Fruit fly (Drosophila melanogaster) whole organism, embryonic: ENCODE measurements around the gene MED15.
A peak's percentile ranks its signal among the peaks of the same experiment; 100 is the strongest.

Experiments
- Atf3 ChIP-seq: fragments of 200-800 bp; sonication (Bioruptor generic); optimal IDR thresholded peaks from 3 replicates; lab custom pipeline; 2016; ENCODE audit warnings: missing biosample characterization, missing genetic modification characterization
- CG10431 ChIP-seq: fragments of 200-800 bp; sonication (Bioruptor generic); optimal IDR thresholded peaks from 3 replicates; lab custom pipeline; 2018; ENCODE audit warnings: missing biosample characterization, mild to moderate bottlenecking, missing genetic modification characterization
- CG11696 ChIP-seq: fragments of 200-800 bp; sonication (Bioruptor generic); IDR thresholded peaks from 2 replicates; pipeline ENCODE4 v1.3.6; 2022; ENCODE audit warnings: missing biosample characterization, missing genetic modification characterization
- CG12299 ChIP-seq: fragments of 200-800 bp; sonication (Bioruptor generic); optimal IDR thresholded peaks from 2 replicates; lab custom pipeline; 2018; ENCODE audit warnings: missing biosample characterization, mild to moderate bottlenecking, missing genetic modification characterization
- CG12942 ChIP-seq: fragments of 200-800 bp; sonication (Bioruptor generic); optimal IDR thresholded peaks from 3 replicates; lab custom pipeline; 2016; ENCODE audit warnings: missing biosample characterization, missing genetic modification characterization
- CG13287 ChIP-seq: fragments of 200-800 bp; sonication (Bioruptor generic); IDR thresholded peaks from 2 replicates; pipeline ENCODE4 v1.3.6; 2022; ENCODE audit warnings: missing biosample characterization, missing genetic modification characterization; ENCODE audit not compliant: partially characterized antibody
- CG13296 ChIP-seq: fragments of 200-800 bp; sonication (Bioruptor generic); optimal IDR thresholded peaks from 3 replicates; lab custom pipeline; 2018; ENCODE audit warnings: missing biosample characterization, mild to moderate bottlenecking, missing genetic modification characterization
- CG13775 ChIP-seq: fragments of 200-800 bp; sonication (Bioruptor generic); optimal IDR thresholded peaks from 3 replicates; lab custom pipeline; 2017; ENCODE audit warnings: missing biosample characterization, mild to moderate bottlenecking, missing genetic modification characterization
- CG13894 ChIP-seq: fragments of 200-800 bp; sonication (Bioruptor generic); optimal IDR thresholded peaks from 3 replicates; lab custom pipeline; 2018; ENCODE audit warnings: missing biosample characterization, mild to moderate bottlenecking, missing genetic modification characterization, moderate library complexity
- CG14860 ChIP-seq: fragments of 200-800 bp; sonication (Bioruptor generic); IDR thresholded peaks from 3 replicates; pipeline ENCODE4 v1.3.6; 2022; ENCODE audit warnings: missing biosample characterization, missing genetic modification characterization; ENCODE audit not compliant: partially characterized antibody
- CG17359 ChIP-seq: fragments of 200-800 bp; sonication (Bioruptor generic); optimal IDR thresholded peaks from 3 replicates; lab custom pipeline; 2018; ENCODE audit warnings: missing biosample characterization, mild to moderate bottlenecking, missing genetic modification characterization, moderate library complexity
- CG17361 ChIP-seq: fragments of 200-800 bp; sonication (Bioruptor generic); IDR thresholded peaks from 3 replicates; pipeline ENCODE4 v1.3.6; 2022; ENCODE audit warnings: missing biosample characterization, missing genetic modification characterization
- CG17802 ChIP-seq: fragments of 200-800 bp; sonication (Bioruptor generic); optimal IDR thresholded peaks from 2 replicates; lab custom pipeline; 2018; ENCODE audit warnings: missing biosample characterization, mild to moderate bottlenecking, missing genetic modification characterization, moderate library complexity
- CG2889 ChIP-seq: fragments of 200-800 bp; sonication (Bioruptor generic); IDR thresholded peaks from 3 replicates; pipeline ENCODE4 v1.3.6; 2022; ENCODE audit warnings: missing biosample characterization, missing genetic modification characterization
- CG30403 ChIP-seq: fragments of 200-800 bp; sonication (Bioruptor generic); optimal IDR thresholded peaks from 3 replicates; lab custom pipeline; 2016; ENCODE audit warnings: missing biosample characterization, missing genetic modification characterization
- CG32767 ChIP-seq: fragments of 200-800 bp; sonication (Bioruptor generic); IDR thresholded peaks from 2 replicates; pipeline ENCODE4 v1.3.6; 2022; ENCODE audit warnings: missing biosample characterization, missing genetic modification characterization
- CG34376 ChIP-seq: fragments of 200-800 bp; sonication (Bioruptor generic); optimal IDR thresholded peaks from 2 replicates; lab custom pipeline; 2018; ENCODE audit warnings: missing biosample characterization, mild to moderate bottlenecking, missing genetic modification characterization
- CG3847 ChIP-seq: fragments of 200-800 bp; sonication (Bioruptor generic); IDR thresholded peaks from 2 replicates; pipeline ENCODE4 v1.3.6; 2022; ENCODE audit warnings: missing biosample characterization, missing genetic modification characterization
- CG4282 ChIP-seq: fragments of 200-800 bp; sonication (Bioruptor generic); optimal IDR thresholded peaks from 2 replicates; lab custom pipeline; 2016; ENCODE audit warnings: missing biosample characterization, missing genetic modification characterization
- CG4820 ChIP-seq: fragments of 200-800 bp; sonication (Bioruptor generic); optimal IDR thresholded peaks from 3 replicates; lab custom pipeline; 2016; ENCODE audit warnings: missing biosample characterization, missing genetic modification characterization
- CG7745 ChIP-seq: fragments of 200-800 bp; sonication (Bioruptor generic); optimal IDR thresholded peaks from 2 replicates; lab custom pipeline; 2018; ENCODE audit warnings: missing biosample characterization, mild to moderate bottlenecking, missing genetic modification characterization, moderate library complexity
- CG7839 ChIP-seq: fragments of 200-800 bp; sonication (Bioruptor generic); optimal IDR thresholded peaks from 3 replicates; lab custom pipeline; 2018; ENCODE audit warnings: missing biosample characterization, mild to moderate bottlenecking, missing genetic modification characterization, moderate library complexity
- CG7987 ChIP-seq: fragments of 200-800 bp; sonication (Bioruptor generic); optimal IDR thresholded peaks from 2 replicates; lab custom pipeline; 2018; ENCODE audit warnings: missing biosample characterization, mild to moderate bottlenecking, missing genetic modification characterization, moderate library complexity
- CG8290 ChIP-seq, 3 experiments: fragments of 200-800 bp; sonication (Bioruptor generic); optimal IDR thresholded peaks; 2 replicates each; lab custom pipeline; 2016 to 2019; ENCODE audit warnings: missing biosample characterization in 3 of 3, missing genetic modification characterization in 3 of 3, mild to moderate bottlenecking in 2 of 3, moderate library complexity in 1 of 3
- CG8924 ChIP-seq: fragments of 200-800 bp; optimal IDR thresholded peaks from 3 replicates; lab custom pipeline; 2019; ENCODE audit warnings: missing biosample characterization, mild to moderate bottlenecking, missing genetic modification characterization, moderate library complexity
- CG9215 ChIP-seq: fragments of 200-800 bp; sonication (Bioruptor generic); IDR thresholded peaks from 2 replicates; pipeline ENCODE4 v1.3.6; 2022; ENCODE audit warnings: missing biosample characterization, missing genetic modification characterization
- Dip2 ChIP-seq: fragments of 200-800 bp; sonication (Bioruptor generic); IDR thresholded peaks from 2 replicates; pipeline ENCODE4 v1.3.6; 2022; ENCODE audit warnings: missing biosample characterization, missing genetic modification characterization
- E2f2 ChIP-seq: fragments of 200-800 bp; sonication (Bioruptor generic); IDR thresholded peaks from 2 replicates; pipeline ENCODE4 v1.3.6; 2022; ENCODE audit warnings: missing biosample characterization, missing genetic modification characterization
- Ets65A ChIP-seq: fragments of 200-800 bp; sonication (Bioruptor generic); peaks from one replicate; lab custom pipeline; 2016; ENCODE audit warnings: missing biosample characterization, missing genetic modification characterization
- Hand ChIP-seq: fragments of 200-800 bp; sonication (Bioruptor generic); optimal IDR thresholded peaks from 2 replicates; lab custom pipeline; 2017; ENCODE audit warnings: mild to moderate bottlenecking, missing biosample characterization, missing genetic modification reagents, missing genetic modification characterization
- Kr ChIP-seq: fragments of 200-800 bp; sonication (Bioruptor generic); optimal IDR thresholded peaks from 2 replicates; lab custom pipeline; 2017; ENCODE audit warnings: missing biosample characterization, mild to moderate bottlenecking, missing genetic modification characterization
- Rx ChIP-seq: fragments of 200-800 bp; sonication (Bioruptor generic); IDR thresholded peaks from 2 replicates; pipeline ENCODE4 v1.3.6; 2022; ENCODE audit warnings: missing biosample characterization, missing genetic modification characterization
- Xrp1 ChIP-seq: fragments of 200-800 bp; sonication (Bioruptor generic); IDR thresholded peaks from 2 replicates; pipeline ENCODE4 v1.3.6; 2022; ENCODE audit warnings: missing biosample characterization, missing genetic modification characterization
- abd-A ChIP-seq: fragments of 200-800 bp; sonication (Bioruptor generic); optimal IDR thresholded peaks from 3 replicates; lab custom pipeline; 2019; ENCODE audit warnings: missing biosample characterization, mild to moderate bottlenecking, missing genetic modification characterization, moderate library complexity
- ac ChIP-seq: fragments of 200-800 bp; sonication (Bioruptor generic); optimal IDR thresholded peaks from 3 replicates; lab custom pipeline; 2017; ENCODE audit warnings: missing biosample characterization, mild to moderate bottlenecking, missing genetic modification characterization
- bbx ChIP-seq: fragments of 200-800 bp; sonication (Bioruptor generic); IDR thresholded peaks from 2 replicates; pipeline ENCODE4 v1.3.6; 2022; ENCODE audit warnings: missing biosample characterization, missing genetic modification characterization; ENCODE audit not compliant: partially characterized antibody
- crc ChIP-seq: fragments of 200-800 bp; sonication (Bioruptor generic); optimal IDR thresholded peaks from 2 replicates; lab custom pipeline; 2016; ENCODE audit warnings: missing biosample characterization, missing genetic modification characterization
- dan ChIP-seq: fragments of 200-800 bp; sonication (Bioruptor generic); IDR thresholded peaks from 2 replicates; pipeline ENCODE4 v1.3.6; 2022; ENCODE audit warnings: missing biosample characterization, missing genetic modification characterization
- dati ChIP-seq: fragments of 200-800 bp; sonication (Bioruptor generic); IDR thresholded peaks from 2 replicates; pipeline ENCODE4 v1.3.6; 2022; ENCODE audit warnings: missing biosample characterization, missing genetic modification characterization
- ewg ChIP-seq: fragments of 200-800 bp; sonication (Bioruptor generic); optimal IDR thresholded peaks from 3 replicates; lab custom pipeline; 2017; ENCODE audit warnings: mild to moderate bottlenecking, missing biosample characterization, missing genetic modification reagents, missing genetic modification characterization
- fru ChIP-seq: fragments of >200 bp; optimal IDR thresholded peaks from 2 replicates; lab custom pipeline; 2017
- gcm ChIP-seq: fragments of 200-800 bp; sonication (Bioruptor generic); optimal IDR thresholded peaks from 2 replicates; lab custom pipeline; 2019; ENCODE audit warnings: missing biosample characterization, mild to moderate bottlenecking, missing genetic modification characterization, moderate library complexity
- ind ChIP-seq: fragments of 200-800 bp; sonication (Bioruptor generic); optimal IDR thresholded peaks from 3 replicates; lab custom pipeline; 2016; ENCODE audit warnings: missing biosample characterization, missing genetic modification characterization
- jumu ChIP-seq: fragments of 200-800 bp; sonication (Bioruptor generic); optimal IDR thresholded peaks from 3 replicates; lab custom pipeline; 2016; ENCODE audit warnings: missing biosample characterization, missing genetic modification characterization
- knrl ChIP-seq: fragments of 200-800 bp; sonication (Bioruptor generic); IDR thresholded peaks from 3 replicates; pipeline ENCODE4 v1.3.6; 2022; ENCODE audit warnings: missing biosample characterization, missing genetic modification characterization; ENCODE audit not compliant: partially characterized antibody
- lilli ChIP-seq: fragments of 200-800 bp; sonication (Bioruptor generic); optimal IDR thresholded peaks from 3 replicates; lab custom pipeline; 2016; ENCODE audit warnings: missing biosample characterization, missing genetic modification characterization
- luna ChIP-seq: fragments of 200-800 bp; sonication (Bioruptor generic); optimal IDR thresholded peaks from 2 replicates; lab custom pipeline; 2016; ENCODE audit warnings: missing biosample characterization, missing genetic modification characterization
- maf-S ChIP-seq: fragments of 200-800 bp; sonication (Bioruptor generic); optimal IDR thresholded peaks from 2 replicates; lab custom pipeline; 2016; ENCODE audit warnings: missing biosample characterization, missing genetic modification characterization
- phol ChIP-seq: fragments of 200-800 bp; sonication (Bioruptor generic); optimal IDR thresholded peaks from 3 replicates; lab custom pipeline; 2018; ENCODE audit warnings: missing biosample characterization, mild to moderate bottlenecking, missing genetic modification characterization, moderate library complexity
- slbo ChIP-seq: fragments of 200-800 bp; sonication (Bioruptor generic); IDR thresholded peaks from 2 replicates; pipeline ENCODE4 v1.3.6; 2022; ENCODE audit warnings: missing biosample characterization, missing genetic modification characterization
- tin ChIP-seq: fragments of 200-800 bp; sonication (Bioruptor generic); optimal IDR thresholded peaks from 3 replicates; lab custom pipeline; 2016; ENCODE audit warnings: missing biosample characterization, missing genetic modification characterization
- unpg ChIP-seq: fragments of 200-800 bp; sonication (Bioruptor generic); optimal IDR thresholded peaks from 3 replicates; lab custom pipeline; 2018; ENCODE audit warnings: missing biosample characterization, mild to moderate bottlenecking, missing genetic modification characterization, moderate library complexity

MED15 gene

DNA sequence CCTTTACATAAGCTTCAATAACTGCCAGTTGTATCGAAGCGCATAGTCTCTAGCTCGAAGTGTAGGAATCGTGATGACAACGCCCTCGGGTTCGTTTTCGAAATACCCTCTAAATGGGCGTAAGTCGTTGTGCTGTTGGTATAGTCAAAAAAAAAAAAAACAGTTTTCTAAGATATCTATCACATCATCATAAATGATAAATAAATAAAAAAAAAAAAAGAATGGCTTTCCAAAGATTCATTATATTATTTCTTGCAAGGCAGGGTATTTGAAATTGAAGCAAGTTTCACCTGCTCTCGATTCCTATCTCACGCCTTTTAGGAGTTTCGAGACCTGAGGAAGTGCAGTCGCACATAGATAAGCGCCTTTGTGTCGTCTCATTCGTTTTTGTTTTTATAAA, 20.5 kb downstream of the MED15 start (continued):
- TF ChIP-seq Kr (GFP tag; lab: Kevin White, UChicago), result no peak
- no peak for TF ChIP-seq CG13296 (GFP tag; lab: Kevin White, UChicago)
- TF ChIP-seq Atf3 (GFP tag; lab: Kevin White, UChicago), result no peak
- no peak for TF ChIP-seq ind (GFP tag; lab: Kevin White, UChicago)
- TF ChIP-seq phol (tag; lab: Kevin White, UChicago), result no peak
- peak; percentile 21 for TF ChIP-seq CG8290 (GFP tag; optimal IDR thresholded peaks at IDR 0.05; lab: Kevin White, UChicago)
- TF ChIP-seq CG8290 (tag; optimal IDR thresholded peaks at IDR 0.05; lab: Kevin White, UChicago), result no peak
- no peak for TF ChIP-seq ewg (GFP tag; lab: Kevin White, UChicago)
- TF ChIP-seq CG30403, result peak; percentile 65
- peak; percentile 26 for TF ChIP-seq tin
- TF ChIP-seq CG17361 (GFP tag; lab: Robert Waterston, UW), result 0 out of 3 replicates have a peak, but pooled peaks have one; percentile 11
- TF ChIP-seq ac (GFP tag; lab: Kevin White, UChicago), result no peak
- TF ChIP-seq abd-A (tag; lab: Kevin White, UChicago), result no peak
- TF ChIP-seq CG3847 (GFP tag; lab: Robert Waterston, UW), result no peak
- TF ChIP-seq CG11696 (GFP tag; lab: Robert Waterston, UW), result no peak
- TF ChIP-seq Xrp1 (GFP tag; lab: Robert Waterston, UW), result 0 out of 2 replicates have a peak, but pooled peaks have one; percentile 12
- no peak for TF ChIP-seq CG13775 (GFP tag; lab: Kevin White, UChicago)
- peak; percentile 34 for TF ChIP-seq CG7839
- no peak for TF ChIP-seq Rx
- TF ChIP-seq CG7745, result no peak
- peak; percentile 31; the same call in 1 of the 2 replicates for TF ChIP-seq E2f2
- no peak for TF ChIP-seq fru
- TF ChIP-seq maf-S (GFP tag; lab: Kevin White, UChicago), result no peak
- TF ChIP-seq CG12299 (tag; lab: Kevin White, UChicago), result no peak
- peak; percentile 12 for TF ChIP-seq jumu (GFP tag; lab: Kevin White, UChicago)
- peak; percentile 40 for TF ChIP-seq lilli (GFP tag; lab: Kevin White, UChicago)
- no peak for TF ChIP-seq bbx
- TF ChIP-seq CG32767 (GFP tag; lab: Robert Waterston, UW), result no peak
- TF ChIP-seq unpg (GFP tag; lab: Kevin White, UChicago), result peak; percentile 63
- TF ChIP-seq CG4820 (GFP tag; lab: Kevin White, UChicago), result peak; percentile 59
- peak; percentile 33 for TF ChIP-seq CG8924 (tag; lab: Kevin White, UChicago)
- peak; percentile 25; the same call in 1 of the 2 replicates for TF ChIP-seq slbo (GFP tag; lab: Robert Waterston, UW)
- TF ChIP-seq CG13894, result no peak
- TF ChIP-seq CG17802 (tag; lab: Kevin White, UChicago), result no peak
- TF ChIP-seq dati (GFP tag; lab: Robert Waterston, UW), result no peak
- TF ChIP-seq CG2889, result no peak
- no peak for TF ChIP-seq CG4282
- TF ChIP-seq Hand (GFP tag; lab: Kevin White, UChicago), result no peak
- TF ChIP-seq Dip2 (GFP tag; lab: Robert Waterston, UW), result no peak
- TF ChIP-seq CG34376 (GFP tag; lab: Kevin White, UChicago), result no peak
- TF ChIP-seq CG7987 (GFP tag; lab: Kevin White, UChicago), result no peak
- no peak for TF ChIP-seq CG13287 (GFP tag; lab: Robert Waterston, UW)
- TF ChIP-seq crc, result no peak
- TF ChIP-seq knrl (GFP tag; lab: Robert Waterston, UW), result no peak
- peak; percentile 21 for TF ChIP-seq CG17359 (tag; lab: Kevin White, UChicago)
- TF ChIP-seq CG14860 (GFP tag; lab: Robert Waterston, UW), result no peak
- TF ChIP-seq gcm (GFP tag; lab: Kevin White, UChicago), result no peak
- TF ChIP-seq CG9215 (GFP tag; lab: Robert Waterston, UW), result no peak
- no peak for TF ChIP-seq luna (GFP tag; lab: Kevin White, UChicago)
- TF ChIP-seq dan (GFP tag; lab: Robert Waterston, UW), result no peak
- peak; percentile 1 for TF ChIP-seq CG12942 (GFP tag; lab: Kevin White, UChicago)
- TF ChIP-seq Ets65A (GFP tag; lab: Kevin White, UChicago), result peak; percentile 77
- no peak for TF ChIP-seq CG10431 (GFP tag; lab: Kevin White, UChicago)
